Worm (Caenorhabditis elegans) whole organism, L1 larva: ENCODE data around the gene ZC250.5.

Source experiments
- alr-1 ChIP-seq: fragments of 200-800 bp; sonication (Bioruptor generic); optimal IDR thresholded peaks from 2 replicates; lab custom pipeline; 2018; ENCODE audit warnings: borderline replicate concordance, mild to moderate bottlenecking, missing genetic modification characterization, missing compliant biosample characterization
- hlh-17 ChIP-seq: fragments of 200-800 bp; sonication (Bioruptor generic); optimal IDR thresholded peaks from 2 replicates; lab custom pipeline; 2018; ENCODE audit warnings: missing genetic modification characterization, mild to moderate bottlenecking, missing compliant biosample characterization, moderate library complexity, borderline replicate concordance
- nhr-11 ChIP-seq: fragments of 150-350 bp; optimal IDR thresholded peaks from 2 replicates; lab custom pipeline; 2014; ENCODE audit warnings: missing biosample characterization, missing genetic modification characterization
- nhr-12 ChIP-seq: sonication (generic microtip); optimal IDR thresholded peaks from 2 replicates; lab custom pipeline; 2017; ENCODE audit warnings: missing biosample characterization, missing genetic modification characterization
- nhr-237 ChIP-seq: fragments of 150-350 bp; optimal IDR thresholded peaks from 2 replicates; lab custom pipeline; 2014; ENCODE audit warnings: missing biosample characterization, missing genetic modification characterization
- nhr-76 ChIP-seq: sonication (generic microtip); optimal IDR thresholded peaks from 2 replicates; lab custom pipeline; 2017; ENCODE audit warnings: missing biosample characterization, missing genetic modification characterization
- pqm-1 ChIP-seq: sonication (generic microtip); optimal IDR thresholded peaks from 3 replicates; lab custom pipeline; 2017; ENCODE audit warnings: missing biosample characterization, missing genetic modification characterization
- skn-1 ChIP-seq: fragments of 150-350 bp; optimal IDR thresholded peaks from 2 replicates; lab custom pipeline; 2014; ENCODE audit warnings: missing biosample characterization, missing genetic modification characterization
- unc-130 ChIP-seq: fragments of 150-350 bp; optimal IDR thresholded peaks from 2 replicates; lab custom pipeline; 2017; ENCODE audit warnings: missing biosample characterization, missing genetic modification characterization, inconsistent platforms
- unc-86 ChIP-seq: sonication (generic microtip); optimal IDR thresholded peaks from 2 replicates; lab custom pipeline; 2016; ENCODE audit warnings: missing genetic modification characterization, missing compliant biosample characterization

ce11 chrV:5774137-5774536 lies 31.4 kb upstream of the ZC250.5 start:
- TF ChIP-seq unc-86 (tag; lab: Kevin White, UChicago) (no peak), nhr-76 (tag; lab: Kevin White, UChicago) (no peak), nhr-12 (tag; lab: Kevin White, UChicago) (no peak), nhr-237 (tag; lab: Kevin White, UChicago) (no peak), pqm-1 (tag; lab: Kevin White, UChicago) (no peak), skn-1 (no peak), hlh-17 (GFP tag; lab: Kevin White, UChicago) (no peak), unc-130 (no peak), nhr-11 (tag; lab: Kevin White, UChicago) (no peak), alr-1 (tag; lab: Kevin White, UChicago) (no peak)
